Worm (Caenorhabditis elegans) whole organism, L4 larva: ENCODE results near the gene Y41E3.6.

Experiments used
- ZK337.2 ChIP-seq: fragments of 200-800 bp; sonication (Bioruptor generic); IDR thresholded peaks from 2 replicates; pipeline ENCODE4 v1.3.6; 2022; ENCODE audit warnings: missing genetic modification reagents, missing genetic modification characterization, missing compliant biosample characterization
- aha-1 ChIP-seq: fragments of 150-350 bp; peaks from one replicate; lab custom pipeline; 2014; ENCODE audit warnings: missing biosample characterization, missing genetic modification characterization
- aly-2 ChIP-seq: sonication (generic microtip); optimal IDR thresholded peaks from 2 replicates; lab custom pipeline; 2018; ENCODE audit warnings: missing biosample characterization, missing genetic modification characterization
- ama-1 ChIP-seq: fragments of 150-350 bp; optimal IDR thresholded peaks from 2 replicates; lab custom pipeline; 2014; ENCODE audit warnings: inconsistent platforms, mixed read lengths
- ceh-82 ChIP-seq: sonication (generic microtip); optimal IDR thresholded peaks from 2 replicates; lab custom pipeline; 2017; ENCODE audit warnings: missing biosample characterization, missing genetic modification characterization
- ctbp-1 ChIP-seq: fragments of 200-800 bp; sonication (Bioruptor generic); IDR thresholded peaks from 2 replicates; pipeline ENCODE4 v1.3.6; 2022; ENCODE audit warnings: missing genetic modification reagents, missing genetic modification characterization, missing compliant biosample characterization
- daf-16 ChIP-seq, 3 experiments: sonication (generic microtip); optimal IDR thresholded peaks; 2 replicates each; lab custom pipeline; 2016 to 2017; ENCODE audit warnings: missing genetic modification characterization in 3 of 3, missing genetic modification reagents in 3 of 3, mild to moderate bottlenecking in 2 of 3, missing compliant biosample characterization in 2 of 3, missing biosample characterization in 1 of 3, moderate library complexity in 1 of 3
- dmd-8 ChIP-seq: fragments of 200-800 bp; sonication (Bioruptor generic); IDR thresholded peaks from 2 replicates; pipeline ENCODE4 v1.3.6; 2022; ENCODE audit warnings: missing genetic modification characterization, missing compliant biosample characterization
- dmd-9 ChIP-seq: fragments of 200-800 bp; sonication (Bioruptor generic); IDR thresholded peaks from 2 replicates; pipeline ENCODE4 v1.3.6; 2022; ENCODE audit warnings: missing genetic modification reagents, missing genetic modification characterization, missing compliant biosample characterization
- dpl-1 ChIP-seq: fragments of 150-350 bp; optimal IDR thresholded peaks from 2 replicates; lab custom pipeline; 2014; ENCODE audit warnings: missing biosample characterization, missing genetic modification reagents, missing genetic modification characterization
- dve-1 ChIP-seq: sonication (generic microtip); optimal IDR thresholded peaks from 2 replicates; lab custom pipeline; 2017; ENCODE audit warnings: antibody characterized with exemption, mild to moderate bottlenecking, missing genetic modification characterization, missing compliant biosample characterization; ENCODE audit not compliant: insufficient read depth
- egl-43 ChIP-seq: fragments of 200-800 bp; sonication (Bioruptor generic); IDR thresholded peaks from 2 replicates; pipeline ENCODE4 v1.3.6; 2022; ENCODE audit warnings: missing genetic modification reagents, missing genetic modification characterization, missing compliant biosample characterization
- hlh-30 ChIP-seq: sonication (generic microtip); optimal IDR thresholded peaks from 2 replicates; lab custom pipeline; 2017; ENCODE audit warnings: antibody characterized with exemption, mild to moderate bottlenecking, missing genetic modification characterization, missing compliant biosample characterization; ENCODE audit not compliant: insufficient read depth
- hmg-1.1 ChIP-seq: fragments of 200-800 bp; sonication (Bioruptor generic); IDR thresholded peaks from 2 replicates; pipeline ENCODE4 v1.3.6; 2022; ENCODE audit warnings: missing genetic modification reagents, missing genetic modification characterization, missing compliant biosample characterization
- lin-13 ChIP-seq: fragments of 150-350 bp; optimal IDR thresholded peaks from 2 replicates; lab custom pipeline; 2014; ENCODE audit warnings: missing biosample characterization, missing genetic modification reagents, missing genetic modification characterization
- lin-29 ChIP-seq: fragments of 200-800 bp; sonication (Bioruptor generic); IDR thresholded peaks from 2 replicates; pipeline ENCODE4 v1.3.6; 2022; ENCODE audit warnings: missing genetic modification reagents, missing genetic modification characterization, missing compliant biosample characterization
- lin-38 ChIP-seq: fragments of 200-800 bp; sonication (Bioruptor generic); IDR thresholded peaks from 2 replicates; pipeline ENCODE4 v1.3.6; 2022; ENCODE audit warnings: missing genetic modification reagents, missing genetic modification characterization, missing compliant biosample characterization
- lsy-2 ChIP-seq, 2 experiments: fragments of 150-350 bp in 1 of 2; sonication (generic microtip) in 1 of 2; optimal IDR thresholded peaks; 2 replicates each; lab custom pipeline; 2014 to 2017; ENCODE audit warnings: missing biosample characterization in 2 of 2, missing genetic modification characterization in 2 of 2
- mdl-1 ChIP-seq, 2 experiments: fragments of 150-350 bp in 1 of 2; sonication (generic microtip) in 1 of 2; optimal IDR thresholded peaks; 2 replicates each; lab custom pipeline; 2014 to 2017; ENCODE audit warnings: missing biosample characterization in 2 of 2, missing genetic modification characterization in 2 of 2
- mes-2 ChIP-seq: sonication (generic microtip); optimal IDR thresholded peaks from 2 replicates; lab custom pipeline; 2016; ENCODE audit warnings: missing genotype, mild to moderate bottlenecking, missing genetic modification characterization, missing compliant biosample characterization; ENCODE audit not compliant: poor library complexity, severe bottlenecking
- mxl-2 ChIP-seq: fragments of 200-800 bp; sonication (Bioruptor generic); conservative IDR thresholded peaks from 2 replicates; pipeline ENCODE4 v1.3.6; 2022; ENCODE audit warnings: missing genetic modification reagents, missing genetic modification characterization, missing compliant biosample characterization
- mxl-3 ChIP-seq: fragments of 200-800 bp; sonication (Bioruptor generic); optimal IDR thresholded peaks from 2 replicates; lab custom pipeline; 2018; ENCODE audit warnings: mild to moderate bottlenecking, missing genetic modification characterization, missing compliant biosample characterization
- nhr-10 ChIP-seq: fragments of 150-350 bp; optimal IDR thresholded peaks from 2 replicates; lab custom pipeline; 2014; ENCODE audit warnings: missing biosample characterization, missing genetic modification characterization
- nhr-25 ChIP-seq: sonication (generic microtip); optimal IDR thresholded peaks from 2 replicates; lab custom pipeline; 2017; ENCODE audit warnings: missing genetic modification characterization, mild to moderate bottlenecking, missing compliant biosample characterization, antibody characterized with exemption, moderate library complexity, borderline replicate concordance; ENCODE audit not compliant: insufficient read depth
- nhr-41 ChIP-seq: fragments of 200-800 bp; sonication (Bioruptor generic); IDR thresholded peaks from 2 replicates; pipeline ENCODE4 v1.3.6; 2022; ENCODE audit warnings: missing genetic modification reagents, missing genetic modification characterization, missing compliant biosample characterization
- nhr-48 ChIP-seq: sonication (generic microtip); optimal IDR thresholded peaks from 2 replicates; lab custom pipeline; 2016; ENCODE audit warnings: mild to moderate bottlenecking, missing genetic modification characterization, missing compliant biosample characterization
- nhr-76 ChIP-seq: fragments of 150-350 bp; optimal IDR thresholded peaks from 2 replicates; lab custom pipeline; 2014; ENCODE audit warnings: missing biosample characterization, missing genetic modification characterization
- nhr-77 ChIP-seq: fragments of 150-350 bp; optimal IDR thresholded peaks from 2 replicates; lab custom pipeline; 2014; ENCODE audit warnings: missing biosample characterization, missing genetic modification characterization
- pha-4 ChIP-seq, 2 experiments: fragments of 150-350 bp in 1 of 2; fragments of 200-800 bp in 1 of 2; sonication (Bioruptor generic) in 1 of 2; IDR thresholded peaks in 1 of 2; optimal IDR thresholded peaks in 1 of 2; 2 replicates each; pipeline versions ENCODE4 v1.3.6 to Lab custom; 2014 to 2022; ENCODE audit warnings: missing genetic modification characterization in 2 of 2, missing genetic modification reagents in 2 of 2, missing biosample characterization in 1 of 2, missing compliant biosample characterization in 1 of 2
- rbr-2 ChIP-seq: sonication (generic microtip); optimal IDR thresholded peaks from 2 replicates; lab custom pipeline; 2016; ENCODE audit warnings: missing genotype, missing genetic modification characterization, missing compliant biosample characterization
- set-16 ChIP-seq: fragments of 200-800 bp; sonication (Bioruptor generic); IDR thresholded peaks from 2 replicates; pipeline ENCODE4 v1.3.6; 2022; ENCODE audit warnings: missing genetic modification reagents, missing genetic modification characterization, missing compliant biosample characterization
- skn-1 ChIP-seq: fragments of 150-350 bp; optimal IDR thresholded peaks from 2 replicates; lab custom pipeline; 2014; ENCODE audit warnings: missing biosample characterization, missing genetic modification characterization
- snpc-1.2 ChIP-seq: fragments of 200-800 bp; sonication (Bioruptor generic); IDR thresholded peaks from 2 replicates; pipeline ENCODE4 v1.3.6; 2022; ENCODE audit warnings: missing genetic modification reagents, missing genetic modification characterization, missing compliant biosample characterization
- spr-3 ChIP-seq: fragments of 200-800 bp; sonication (Bioruptor generic); optimal IDR thresholded peaks from 2 replicates; lab custom pipeline; 2018; ENCODE audit warnings: mild to moderate bottlenecking, missing genetic modification characterization, missing compliant biosample characterization
- tag-97 ChIP-seq: fragments of 200-800 bp; sonication (Bioruptor generic); IDR thresholded peaks from 2 replicates; pipeline ENCODE4 v1.3.6; 2022; ENCODE audit warnings: missing genetic modification characterization, missing compliant biosample characterization
- unc-62 ChIP-seq, 3 experiments: fragments of 150-350 bp in 1 of 3; sonication (generic microtip); optimal IDR thresholded peaks in 2 of 3; peaks in 1 of 3; 1 replicate in 1 of 3; 2 replicates in 2 of 3; lab custom pipeline; 2014 to 2017; ENCODE audit warnings: missing biosample characterization in 3 of 3, missing genetic modification characterization in 3 of 3, missing genetic modification reagents in 3 of 3, missing genotype in 1 of 3
- zip-11 ChIP-seq: fragments of 200-800 bp; sonication (Bioruptor generic); IDR thresholded peaks from 2 replicates; pipeline ENCODE4 v1.3.6; 2022; ENCODE audit warnings: missing genetic modification characterization, missing compliant biosample characterization
- zip-2 ChIP-seq: fragments of 150-350 bp; optimal IDR thresholded peaks from 2 replicates; lab custom pipeline; 2014; ENCODE audit warnings: missing biosample characterization, missing genetic modification characterization
- ztf-7 ChIP-seq: fragments of 150-350 bp; optimal IDR thresholded peaks from 2 replicates; lab custom pipeline; 2014; ENCODE audit warnings: missing biosample characterization, missing genetic modification characterization

Gene Y41E3.6

DNA sequence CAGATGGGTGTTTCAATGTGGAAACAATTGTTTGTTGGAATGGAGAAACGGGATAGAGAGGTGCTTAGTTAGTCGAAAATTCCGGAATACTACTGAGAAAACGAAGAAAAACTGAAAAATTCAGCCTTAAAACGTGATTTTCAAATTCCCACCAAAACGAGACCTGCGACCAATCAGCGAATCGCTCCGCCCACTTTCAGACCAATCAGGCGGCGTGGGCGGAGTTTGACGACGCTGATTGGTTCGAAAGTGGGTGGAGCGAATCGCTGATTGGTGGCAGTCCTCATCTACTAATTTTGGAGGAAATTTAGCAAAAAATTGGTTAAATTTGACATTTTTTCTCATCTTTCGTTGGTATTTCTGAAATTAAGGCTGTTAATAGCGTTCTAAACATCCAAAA is 20.7 kb downstream of the Y41E3.6 start:
- TF ChIP-seq tag-97 (GFP tag; lab: Robert Waterston, UW) (no peak), egl-43 (GFP tag; lab: Robert Waterston, UW) (no peak), ctbp-1 (GFP tag; lab: Robert Waterston, UW) (no peak), mdl-1 (tag; optimal IDR thresholded peaks at IDR 0.05; lab: Kevin White, UChicago) (no peak), ZK337.2 (GFP tag; lab: Robert Waterston, UW) (no peak), skn-1 (tag; lab: Kevin White, UChicago) (no peak), dve-1 (no peak), pha-4 (GFP tag; IDR thresholded peaks at IDR 0.05; lab: Robert Waterston, UW) (no peak), pha-4 (tag; optimal IDR thresholded peaks at IDR 0.05; lab: Kevin White, UChicago) (no peak), spr-3 (GFP tag; lab: Kevin White, UChicago) (no peak), ama-1 (lab: Kevin White, UChicago) (no peak)

DNA sequence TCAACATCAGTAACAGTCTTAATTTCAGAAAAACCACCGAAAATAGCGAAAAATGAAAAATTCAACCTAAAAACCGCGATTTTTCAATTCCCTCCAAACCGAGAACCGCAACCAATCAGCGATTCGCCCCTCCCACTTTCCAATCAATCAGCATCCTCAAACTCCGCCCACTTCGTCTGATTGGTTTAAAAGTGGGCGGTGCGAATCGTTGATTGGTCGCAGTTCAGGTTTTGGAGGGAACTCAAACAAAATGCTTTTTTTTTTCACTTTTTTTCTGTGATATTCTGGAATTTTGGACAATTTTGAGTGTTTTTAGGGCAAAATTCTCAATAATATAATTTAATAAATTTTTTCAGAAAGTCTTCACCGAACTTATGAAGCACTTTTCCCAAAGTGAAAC is 21.3 kb downstream of the Y41E3.6 start:
- TF ChIP-seq dmd-9 (GFP tag; lab: Robert Waterston, UW) (no peak), mxl-2 (GFP tag; lab: Robert Waterston, UW) (no peak), ZK337.2 (GFP tag; lab: Robert Waterston, UW) (no peak), nhr-10 (tag; lab: Kevin White, UChicago) (no peak), zip-11 (GFP tag; lab: Robert Waterston, UW) (no peak), hmg-1.1 (GFP tag; lab: Robert Waterston, UW) (no peak), zip-2 (tag; lab: Kevin White, UChicago) (no peak), aly-2 (tag; lab: Kevin White, UChicago) (no peak), nhr-77 (tag; lab: Kevin White, UChicago) (no peak), nhr-48 (tag; lab: Kevin White, UChicago) (no peak), rbr-2 (tag; lab: Kevin White, UChicago) (no peak), dmd-8 (GFP tag; lab: Robert Waterston, UW) (no peak), spr-3 (GFP tag; lab: Kevin White, UChicago) (no peak)

DNA sequence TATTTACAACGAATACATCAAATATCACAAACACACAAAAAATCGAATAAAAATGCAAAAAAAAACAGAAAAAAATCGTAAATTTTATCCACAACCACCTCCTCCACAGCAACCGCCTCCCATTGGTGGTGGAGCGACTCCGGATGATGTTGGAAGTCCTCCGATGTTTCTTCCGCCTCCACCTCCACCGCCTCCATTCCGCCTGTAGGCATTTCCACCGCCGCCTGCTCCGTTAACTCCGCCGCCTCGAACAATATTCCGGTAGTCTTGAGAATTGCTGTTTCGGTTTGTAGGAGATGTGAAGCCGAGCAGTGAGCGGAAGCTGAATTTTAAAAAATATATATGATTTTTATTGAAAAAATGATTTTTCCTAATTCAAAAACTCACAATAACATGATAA is 21.8 kb downstream of the Y41E3.6 start:
- TF ChIP-seq set-16 (GFP tag; lab: Robert Waterston, UW) (peak; percentile 64), nhr-48 (tag; lab: Kevin White, UChicago) (no peak)

DNA sequence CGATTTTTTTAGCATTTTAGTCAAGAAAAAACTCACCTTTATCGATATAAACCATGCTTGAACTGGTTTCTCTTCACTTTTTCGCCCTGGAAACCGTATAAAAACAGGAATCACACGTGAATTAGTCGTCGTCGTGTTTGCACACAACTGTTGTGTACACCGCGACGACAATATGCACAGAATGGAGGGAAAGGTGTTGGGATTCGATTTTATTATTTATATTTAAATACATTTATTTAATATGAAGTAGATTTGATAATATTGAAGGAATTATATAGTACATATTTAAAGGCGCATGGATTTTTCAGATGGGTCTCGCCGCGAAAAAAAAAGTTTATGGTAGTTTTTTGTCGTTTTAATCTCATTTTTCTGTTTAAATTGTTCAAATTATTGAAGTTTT is 22.3 kb downstream of the Y41E3.6 start, which contains the start of gene Y41E3.8:
TSS of gene Y41E3.8 (minus strand) at position 88 of the 400 bp plus-strand sequence.
- TF ChIP-seq hmg-1.1 (GFP tag; lab: Robert Waterston, UW), result peak; percentile 44; the same call in 1 of the 2 replicates
- TF ChIP-seq nhr-25 (tag; lab: Kevin White, UChicago), result no peak
- no peak for TF ChIP-seq lin-29 (GFP tag; lab: Robert Waterston, UW)
- no peak for TF ChIP-seq nhr-48 (tag; lab: Kevin White, UChicago)
- TF ChIP-seq nhr-41 (GFP tag; lab: Robert Waterston, UW), result no peak
- no peak for TF ChIP-seq unc-62 (GFP tag; optimal IDR thresholded peaks at IDR 0.05 in 1 of 2; lab: Kevin White, UChicago)
- no peak for TF ChIP-seq unc-62 (tag; optimal IDR thresholded peaks at IDR 0.05; lab: Kevin White, UChicago)
- no peak for TF ChIP-seq daf-16 (GFP tag; optimal IDR thresholded peaks at IDR 0.05; lab: Kevin White, UChicago)
- TF ChIP-seq daf-16 (tag; optimal IDR thresholded peaks at IDR 0.05; lab: Kevin White, UChicago), result peak; percentile 55
- TF ChIP-seq mxl-3, result peak; percentile 40
- peak; percentile 36; the same call in 1 of the 2 replicates for TF ChIP-seq lin-38
- TF ChIP-seq ceh-82, result no peak
- TF ChIP-seq ama-1 (lab: Kevin White, UChicago), result peak; percentile 49
- no peak for TF ChIP-seq aha-1 (tag; lab: Kevin White, UChicago)
- TF ChIP-seq dve-1, result peak; percentile 32
- TF ChIP-seq ztf-7, result peak; percentile 14
- no peak for TF ChIP-seq lin-13 (GFP tag; lab: Kevin White, UChicago)
- TF ChIP-seq nhr-76 (tag; lab: Kevin White, UChicago), result no peak
- TF ChIP-seq dpl-1 (GFP tag; lab: Kevin White, UChicago), result peak; percentile 74
- TF ChIP-seq lsy-2 (tag; optimal IDR thresholded peaks at IDR 0.05; lab: Kevin White, UChicago), result peak in 1 of 2 experiments; percentile 65
- TF ChIP-seq mes-2, result peak; percentile 76
- peak; percentile 81 for TF ChIP-seq hlh-30 (tag; lab: Kevin White, UChicago)
- peak; percentile 41; the same call in 1 of the 2 replicates for TF ChIP-seq snpc-1.2 (GFP tag; lab: Robert Waterston, UW)
- TF ChIP-seq, all 104 proteins: peak for 12
